Comparison of ENCODE assay signal across 8 worm cellular contexts in the genomic region with DNA sequence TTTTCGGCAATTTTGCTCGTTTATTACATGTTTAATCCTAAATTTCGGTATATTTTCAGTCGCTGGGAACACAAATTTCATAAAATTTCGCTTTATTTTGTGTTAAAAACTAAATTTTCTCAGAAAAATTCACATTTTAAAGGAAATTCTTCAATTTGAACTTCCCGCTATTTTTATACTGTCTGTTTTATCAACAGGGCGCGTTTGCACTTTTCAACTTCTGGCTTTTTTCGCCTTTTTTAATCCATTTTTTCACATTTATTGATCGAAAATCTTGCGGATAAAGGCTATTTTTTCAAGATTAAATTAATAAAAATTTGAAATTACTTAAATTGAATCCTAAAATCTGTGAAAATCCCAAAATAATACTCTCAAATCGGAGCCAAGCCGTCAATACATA.
A peak's percentile ranks its signal among the peaks of the same experiment; 100 is the strongest.
TF ChIP-seq lines count a peak whose summit lies in the region.

No protein-coding gene starts in this region.

TF ChIP-seq in whole organism, L1 larva, 84 proteins besides CTCF, POLR2A, EP300 and RAD21 (continues in another document):
- TF ChIP-seq nhr-20 (tag; optimal IDR thresholded peaks at IDR 0.05; lab: Kevin White, UChicago) (peak; percentile 42), Y116A8C.19 (tag; optimal IDR thresholded peaks at IDR 0.05; lab: Kevin White, UChicago; ENCODE audit: borderline replicate concordance) (no peak), unc-62 (GFP tag; optimal IDR thresholded peaks at IDR 0.05; lab: Kevin White, UChicago) (no peak), snu-23 (GFP tag; optimal IDR thresholded peaks at IDR 0.05; lab: Kevin White, UChicago) (peak; percentile 48), fkh-10 (GFP tag; optimal IDR thresholded peaks at IDR 0.05; lab: Kevin White, UChicago) (no peak), ceh-8 (GFP tag; optimal IDR thresholded peaks at IDR 0.05; lab: Kevin White, UChicago) (no peak), nhr-84 (tag; optimal IDR thresholded peaks at IDR 0.05; lab: Kevin White, UChicago) (no peak), zip-4 (GFP tag; optimal IDR thresholded peaks at IDR 0.05; lab: Kevin White, UChicago) (no peak), snpc-4 (tag; optimal IDR thresholded peaks at IDR 0.05; lab: Kevin White, UChicago) (peak; percentile 25), F16B12.6 (tag; optimal IDR thresholded peaks at IDR 0.05; lab: Kevin White, UChicago) (peak; percentile 31), C16A3.4 (tag; optimal IDR thresholded peaks at IDR 0.05; lab: Kevin White, UChicago) (peak; percentile 44)

TF ChIP-seq in whole organism, L2 larva, 48 proteins besides CTCF, POLR2A, EP300 and RAD21 (continues in another document):
- peak; percentile 3 for TF ChIP-seq F13H6.1 (tag; optimal IDR thresholded peaks at IDR 0.05; lab: Kevin White, UChicago)
- TF ChIP-seq unc-55 (GFP tag; optimal IDR thresholded peaks at IDR 0.05; lab: Kevin White, UChicago) = peak; percentile 81
- peak; percentile 94 for TF ChIP-seq gmeb-1 (tag; optimal IDR thresholded peaks at IDR 0.05; lab: Kevin White, UChicago)
- no peak for TF ChIP-seq dmd-4 (tag; optimal IDR thresholded peaks at IDR 0.05; lab: Kevin White, UChicago)
- peak; percentile 22 for TF ChIP-seq nhr-25 (tag; optimal IDR thresholded peaks at IDR 0.05; lab: Kevin White, UChicago)
- no peak for TF ChIP-seq nhr-23 (tag; optimal IDR thresholded peaks at IDR 0.05; lab: Kevin White, UChicago)
- TF ChIP-seq sem-4 (tag; optimal IDR thresholded peaks at IDR 0.05; lab: Kevin White, UChicago) = peak; percentile 33
- peak; percentile 21 for TF ChIP-seq sma-3 (GFP tag; optimal IDR thresholded peaks at IDR 0.05; lab: Kevin White, UChicago)
- no peak for TF ChIP-seq ztf-1 (GFP tag; conservative IDR thresholded peaks at IDR 0.05; lab: Robert Waterston, UW)
- TF ChIP-seq C34F6.9 (tag; optimal IDR thresholded peaks at IDR 0.05; lab: Kevin White, UChicago) = peak; percentile 75
- TF ChIP-seq lin-13 (GFP tag; optimal IDR thresholded peaks at IDR 0.05; lab: Kevin White, UChicago) = peak; percentile 65

TF ChIP-seq in whole organism, L3 larva, 47 proteins besides CTCF, POLR2A, EP300 and RAD21 (continues in another document):
- no peak for TF ChIP-seq fkh-2 (tag; optimal IDR thresholded peaks at IDR 0.05; lab: Kevin White, UChicago)
- TF ChIP-seq nhr-23 (tag; optimal IDR thresholded peaks at IDR 0.05; lab: Kevin White, UChicago) = peak; percentile 47
- TF ChIP-seq nhr-76 (tag; optimal IDR thresholded peaks at IDR 0.05; lab: Kevin White, UChicago) = no peak
- TF ChIP-seq R02D3.7 (tag; optimal IDR thresholded peaks at IDR 0.05; lab: Kevin White, UChicago) = no peak
- no peak for TF ChIP-seq tbx-2 (tag; optimal IDR thresholded peaks at IDR 0.05; lab: Kevin White, UChicago)
- TF ChIP-seq mdl-1 (tag; optimal IDR thresholded peaks at IDR 0.05; lab: Kevin White, UChicago) = no peak
- TF ChIP-seq ceh-9 (tag; optimal IDR thresholded peaks at IDR 0.05; lab: Kevin White, UChicago) = no peak
- TF ChIP-seq pha-4 (tag; optimal IDR thresholded peaks at IDR 0.05; lab: Kevin White, UChicago) = peak; percentile 68
- no peak for TF ChIP-seq lin-39 (tag; optimal IDR thresholded peaks at IDR 0.05; lab: Kevin White, UChicago)
- no peak for TF ChIP-seq fkh-10 (GFP tag; optimal IDR thresholded peaks at IDR 0.05; lab: Kevin White, UChicago)
- peak; percentile 78 for TF ChIP-seq lin-15B (tag; optimal IDR thresholded peaks at IDR 0.05; lab: Kevin White, UChicago)
- TF ChIP-seq elt-1 (tag; optimal IDR thresholded peaks at IDR 0.05; lab: Kevin White, UChicago) = no peak

TF ChIP-seq in whole organism, L4 larva, 104 proteins besides CTCF, POLR2A, EP300 and RAD21 (continues in another document):
- peak; percentile 28 for TF ChIP-seq mep-1 (tag; optimal IDR thresholded peaks at IDR 0.05; lab: Kevin White, UChicago)
- no peak for TF ChIP-seq Y75B8A.6 (GFP tag; IDR thresholded peaks at IDR 0.05; lab: Robert Waterston, UW)
- TF ChIP-seq lin-39 (tag; optimal IDR thresholded peaks at IDR 0.05; lab: Kevin White, UChicago) = no peak
- no peak for TF ChIP-seq zfp-2 (tag; optimal IDR thresholded peaks at IDR 0.05; lab: Kevin White, UChicago)
- no peak for TF ChIP-seq spr-1 (tag; optimal IDR thresholded peaks at IDR 0.05; lab: Kevin White, UChicago)
- TF ChIP-seq dve-1 (tag; optimal IDR thresholded peaks at IDR 0.05; lab: Kevin White, UChicago; ENCODE audit: insufficient read depth) = peak; percentile 21
- TF ChIP-seq madf-5 (GFP tag; IDR thresholded peaks at IDR 0.05; lab: Robert Waterston, UW) = no peak
- TF ChIP-seq nhr-6 (tag; optimal IDR thresholded peaks at IDR 0.05; lab: Kevin White, UChicago) = no peak
- no peak for TF ChIP-seq nhr-237 (tag; optimal IDR thresholded peaks at IDR 0.05; lab: Kevin White, UChicago)
- TF ChIP-seq ceh-20 (GFP tag; IDR thresholded peaks at IDR 0.05; lab: Robert Waterston, UW) = no peak
- no peak for TF ChIP-seq ZK546.5 (tag; optimal IDR thresholded peaks at IDR 0.05; lab: Kevin White, UChicago)
- peak in 1 of 2 experiments; percentile 71 for TF ChIP-seq lsy-2 (tag; optimal IDR thresholded peaks at IDR 0.05; lab: Kevin White, UChicago)

TF ChIP-seq in whole organism, early embryonic, 17 proteins besides CTCF, POLR2A, EP300 and RAD21:
- TF ChIP-seq flt-1 (GFP tag; IDR thresholded peaks at IDR 0.05; lab: Robert Waterston, UW) = no peak
- TF ChIP-seq tbx-11 (GFP tag; IDR thresholded peaks at IDR 0.05; lab: Robert Waterston, UW) = no peak
- TF ChIP-seq scrt-1 (GFP tag; IDR thresholded peaks at IDR 0.05; lab: Robert Waterston, UW) = no peak
- no peak for TF ChIP-seq pes-1 (GFP tag; IDR thresholded peaks at IDR 0.05; lab: Robert Waterston, UW)
- TF ChIP-seq ceh-13 (GFP tag; optimal IDR thresholded peaks at IDR 0.05; lab: Kevin White, UChicago) = no peak
- TF ChIP-seq F13C5.2 (tag; optimal IDR thresholded peaks at IDR 0.05; lab: Kevin White, UChicago) = peak; percentile 5
- no peak for TF ChIP-seq ama-1 (optimal IDR thresholded peaks at IDR 0.05; lab: Kevin White, UChicago)
- TF ChIP-seq ceh-36 (tag; optimal IDR thresholded peaks at IDR 0.05; lab: Kevin White, UChicago) = no peak

TF ChIP-seq in whole organism, late embryonic, 69 proteins besides CTCF, POLR2A, EP300 and RAD21:
- TF ChIP-seq C08G9.2 (tag; optimal IDR thresholded peaks at IDR 0.05; lab: Kevin White, UChicago) = no peak
- TF ChIP-seq ceh-14 (tag; optimal IDR thresholded peaks at IDR 0.05; lab: Kevin White, UChicago) = no peak
- TF ChIP-seq rnt-1 (tag; optimal IDR thresholded peaks at IDR 0.05; lab: Kevin White, UChicago) = no peak
- peak; percentile 27 for TF ChIP-seq unc-42 (tag; optimal IDR thresholded peaks at IDR 0.05; lab: Kevin White, UChicago)
- TF ChIP-seq gmeb-2 (tag; optimal IDR thresholded peaks at IDR 0.05; lab: Kevin White, UChicago) = no peak
- no peak for TF ChIP-seq nhr-11 (tag; optimal IDR thresholded peaks at IDR 0.05; lab: Kevin White, UChicago)
- peak; percentile 9 for TF ChIP-seq nfya-1 (tag; optimal IDR thresholded peaks at IDR 0.05; lab: Kevin White, UChicago)
- no peak for TF ChIP-seq sox-4 (tag; optimal IDR thresholded peaks at IDR 0.05; lab: Kevin White, UChicago)
- no peak for TF ChIP-seq ahr-1 (tag; optimal IDR thresholded peaks at IDR 0.05; lab: Kevin White, UChicago)
- no peak for TF ChIP-seq hlh-8 (tag; optimal IDR thresholded peaks at IDR 0.05; lab: Kevin White, UChicago)
- TF ChIP-seq unc-3 (GFP tag; conservative IDR thresholded peaks at IDR 0.05; lab: Robert Waterston, UW) = no peak
- no peak for TF ChIP-seq unc-3 (tag; optimal IDR thresholded peaks at IDR 0.05; lab: Kevin White, UChicago)
- no peak for TF ChIP-seq eyg-1 (tag; optimal IDR thresholded peaks at IDR 0.05; lab: Kevin White, UChicago)
- no peak for TF ChIP-seq K09A11.1 (tag; optimal IDR thresholded peaks at IDR 0.05; lab: Kevin White, UChicago; ENCODE audit: insufficient read depth)

TF ChIP-seq in whole organism, mixed stage, embryonic, 35 proteins besides CTCF, POLR2A, EP300 and RAD21:
- TF ChIP-seq lsy-2 (tag; optimal IDR thresholded peaks at IDR 0.05; lab: Kevin White, UChicago) (peak; percentile 33), ces-1 (GFP tag; optimal IDR thresholded peaks at IDR 0.05; lab: Kevin White, UChicago) (no peak), flh-1 (GFP tag; optimal IDR thresholded peaks at IDR 0.05; lab: Kevin White, UChicago) (no peak), mep-1 (tag; optimal IDR thresholded peaks at IDR 0.05; lab: Kevin White, UChicago) (peak; percentile 30), nhr-237 (tag; optimal IDR thresholded peaks at IDR 0.05; lab: Kevin White, UChicago) (peak; percentile 31), nhr-28 (tag; optimal IDR thresholded peaks at IDR 0.05; lab: Kevin White, UChicago) (no peak), snpc-4 (tag; optimal IDR thresholded peaks at IDR 0.05; lab: Kevin White, UChicago) (no peak)

TF ChIP-seq in whole organism, young adult, 124 proteins besides CTCF, POLR2A, EP300 and RAD21 (continues in another document):
- TF ChIP-seq hmg-1.2 (GFP tag; IDR thresholded peaks at IDR 0.05; lab: Robert Waterston, UW) (no peak), rec-8 (tag; optimal IDR thresholded peaks at IDR 0.05; lab: Kevin White, UChicago) (no peak), lir-1 (GFP tag; conservative IDR thresholded peaks at IDR 0.05; lab: Robert Waterston, UW) (no peak), F39B2.1 (GFP tag; IDR thresholded peaks at IDR 0.05; lab: Robert Waterston, UW) (no peak), tlf-1 (GFP tag; optimal IDR thresholded peaks at IDR 0.05; lab: Kevin White, UChicago) (no peak), rcor-1 (GFP tag; IDR thresholded peaks at IDR 0.05; lab: Robert Waterston, UW) (no peak), mel-28 (tag; optimal IDR thresholded peaks at IDR 0.05; lab: Kevin White, UChicago; ENCODE audit: borderline replicate concordance) (no peak), ceh-58 (GFP tag; IDR thresholded peaks at IDR 0.05; lab: Robert Waterston, UW) (no peak), hmg-20 (GFP tag; IDR thresholded peaks at IDR 0.05; lab: Robert Waterston, UW) (no peak), snpc-1.1 (tag; optimal IDR thresholded peaks at IDR 0.05; lab: Kevin White, UChicago; ENCODE audit: insufficient read depth) (no peak), ceh-27 (GFP tag; optimal IDR thresholded peaks at IDR 0.05; lab: Kevin White, UChicago) (no peak), F23B12.7 (tag; optimal IDR thresholded peaks at IDR 0.05; lab: Kevin White, UChicago; ENCODE audit: insufficient read depth) (no peak), egl-44 (GFP tag; IDR thresholded peaks at IDR 0.05; lab: Robert Waterston, UW) (no peak), tbp1 (GFP tag; optimal IDR thresholded peaks at IDR 0.05; lab: Kevin White, UChicago) (no peak), F10E7.11 (tag; optimal IDR thresholded peaks at IDR 0.05; lab: Kevin White, UChicago) (no peak), efl-1 (GFP tag; optimal IDR thresholded peaks at IDR 0.05; lab: Kevin White, UChicago) (peak; percentile 72), F55B11.4 (tag; optimal IDR thresholded peaks at IDR 0.05; lab: Kevin White, UChicago; ENCODE audit: borderline replicate concordance, insufficient read depth) (no peak), ztf-22 (GFP tag; optimal IDR thresholded peaks at IDR 0.05; lab: Kevin White, UChicago) (no peak), dpl-1 (GFP tag; optimal IDR thresholded peaks at IDR 0.05; lab: Kevin White, UChicago) (peak; percentile 50), aptf-3 (GFP tag; IDR thresholded peaks at IDR 0.05; lab: Robert Waterston, UW) (no peak), ceh-91 (GFP tag; IDR thresholded peaks at IDR 0.05; lab: Robert Waterston, UW) (no peak), snpc-1.3 (tag; optimal IDR thresholded peaks at IDR 0.05; lab: Kevin White, UChicago; ENCODE audit: insufficient read depth) (no peak)
